Worm (Caenorhabditis elegans) whole organism, midembryonic: Measurements from ENCODE around the gene Y53G8AR.9.

Experiments used
- T22C8.4 ChIP-seq: fragments of 200-800 bp; sonication (Bioruptor generic); IDR thresholded peaks from 2 replicates; pipeline ENCODE4 v1.3.6; 2022; ENCODE audit warnings: missing genetic modification characterization, missing compliant biosample characterization
- cog-1 ChIP-seq: sonication (generic microtip); optimal IDR thresholded peaks from 2 replicates; lab custom pipeline; 2016; ENCODE audit warnings: missing genetic modification characterization, missing compliant biosample characterization
- flt-1 ChIP-seq: fragments of 200-800 bp; sonication (Bioruptor generic); IDR thresholded peaks from 2 replicates; pipeline ENCODE4 v1.3.6; 2022; ENCODE audit warnings: missing genetic modification characterization, missing compliant biosample characterization
- klf-2 ChIP-seq: fragments of 200-800 bp; sonication (Bioruptor generic); conservative IDR thresholded peaks from 2 replicates; pipeline ENCODE4 v1.3.6; 2022; ENCODE audit warnings: missing genetic modification reagents, missing genetic modification characterization, missing compliant biosample characterization
- med-1 ChIP-seq: sonication (generic microtip); optimal IDR thresholded peaks from 2 replicates; lab custom pipeline; 2017; ENCODE audit warnings: missing genetic modification characterization, mild to moderate bottlenecking, missing compliant biosample characterization, antibody characterized with exemption, missing genetic modification reagents; ENCODE audit not compliant: insufficient read depth
- ref-1 ChIP-seq: fragments of 200-800 bp; sonication (Bioruptor generic); conservative IDR thresholded peaks from 2 replicates; pipeline ENCODE4 v1.3.6; 2022; ENCODE audit warnings: missing genetic modification reagents, missing genetic modification characterization, missing compliant biosample characterization
- tab-1 ChIP-seq: fragments of 200-800 bp; sonication (Bioruptor generic); IDR thresholded peaks from 2 replicates; pipeline ENCODE4 v1.3.6; 2022; ENCODE audit warnings: missing genetic modification characterization, missing compliant biosample characterization
- ztf-23 ChIP-seq: fragments of 200-800 bp; sonication (Bioruptor generic); IDR thresholded peaks from 2 replicates; pipeline ENCODE4 v1.3.6; 2022; ENCODE audit warnings: missing genetic modification reagents, missing genetic modification characterization, missing compliant biosample characterization
- ztf-29 ChIP-seq: fragments of 200-800 bp; sonication (Bioruptor generic); IDR thresholded peaks from 2 replicates; pipeline ENCODE4 v1.3.6; 2022; ENCODE audit warnings: missing genetic modification reagents, missing genetic modification characterization, missing compliant biosample characterization

The Y53G8AR.9 gene

DNA sequence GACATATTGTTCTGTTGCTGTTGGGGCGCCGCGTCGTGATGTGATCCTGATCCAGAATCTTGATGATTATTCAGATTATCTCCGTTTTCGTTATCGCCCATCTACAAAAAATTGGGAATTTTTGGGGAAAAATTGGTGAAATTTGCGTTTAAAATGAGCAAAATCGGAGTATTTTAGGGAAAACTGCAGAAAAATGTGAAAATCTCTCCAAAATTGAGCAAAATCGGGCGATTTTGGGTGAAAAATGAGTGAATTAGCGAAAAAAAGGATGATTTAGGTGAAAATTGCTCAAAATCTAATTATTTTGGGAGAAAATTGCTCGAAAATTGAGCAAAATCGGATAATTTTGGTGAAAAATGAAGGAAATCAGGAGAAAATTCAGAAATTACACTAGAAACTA is at the start of gene Y53G8AR.9:
Gene Y53G8AR.9, minus strand, starts transcription at position 101 of the 400 bp plus-strand sequence.
- TF ChIP-seq med-1 (GFP tag; lab: Kevin White, UChicago) (no peak), flt-1 (GFP tag; lab: Robert Waterston, UW) (no peak), ztf-29 (GFP tag; lab: Robert Waterston, UW) (no peak), ref-1 (GFP tag; lab: Robert Waterston, UW) (no peak), klf-2 (GFP tag; lab: Robert Waterston, UW) (no peak), cog-1 (tag; lab: Kevin White, UChicago) (no peak), tab-1 (no peak)

DNA sequence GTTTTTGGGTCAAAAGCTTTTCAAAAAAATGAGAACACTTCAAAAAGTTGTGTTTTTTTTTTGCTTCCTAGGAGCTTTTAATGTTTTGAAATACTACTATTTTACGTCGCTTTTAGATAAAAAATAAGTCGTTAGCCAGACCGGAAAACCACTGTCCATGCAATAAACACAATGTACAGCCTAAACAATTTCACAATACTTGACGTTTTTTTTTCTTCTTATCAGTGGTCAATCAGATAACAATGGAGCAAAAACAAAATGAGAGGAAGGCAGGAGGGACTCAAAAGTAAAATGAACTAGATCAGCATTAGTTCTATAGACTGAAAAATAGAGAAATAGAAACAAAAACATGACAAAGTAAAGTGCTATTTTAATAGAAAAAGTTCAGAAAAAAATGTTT is 49.7 kb upstream of the Y53G8AR.9 start:
- TF ChIP-seq ref-1 (GFP tag; lab: Robert Waterston, UW) (no peak), med-1 (GFP tag; lab: Kevin White, UChicago) (no peak), tab-1 (no peak)

DNA sequence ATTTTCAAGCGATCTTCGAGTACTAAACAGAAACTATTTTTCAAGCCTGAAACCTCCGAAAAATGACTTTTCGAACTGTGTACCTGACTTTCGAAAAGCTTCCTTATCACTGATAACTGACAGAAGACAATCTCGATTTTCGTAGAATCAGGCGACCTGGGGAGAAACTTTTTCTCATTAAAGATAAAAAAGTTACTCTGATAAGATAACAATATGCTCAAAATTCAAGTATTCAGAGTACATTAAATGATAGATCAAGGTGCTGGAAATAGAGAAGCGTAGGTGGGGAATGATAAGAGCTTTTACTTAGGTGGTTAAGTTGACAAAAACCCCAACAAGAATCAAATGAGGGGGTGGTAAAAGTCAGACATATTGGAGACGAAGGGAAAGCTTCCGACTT is 49.0 kb upstream of the Y53G8AR.9 start, which contains the start of gene prk-2:
Gene prk-2, minus strand, starts transcription at position 156 of the 400 bp plus-strand sequence.
- TF ChIP-seq ztf-29 (GFP tag; lab: Robert Waterston, UW) (no peak), med-1 (GFP tag; lab: Kevin White, UChicago) (no peak), cog-1 (tag; lab: Kevin White, UChicago) (no peak), ref-1 (GFP tag; lab: Robert Waterston, UW) (no peak), klf-2 (GFP tag; lab: Robert Waterston, UW) (no peak), T22C8.4 (no peak), flt-1 (GFP tag; lab: Robert Waterston, UW) (no peak), ztf-23 (no peak), tab-1 (no peak)

DNA sequence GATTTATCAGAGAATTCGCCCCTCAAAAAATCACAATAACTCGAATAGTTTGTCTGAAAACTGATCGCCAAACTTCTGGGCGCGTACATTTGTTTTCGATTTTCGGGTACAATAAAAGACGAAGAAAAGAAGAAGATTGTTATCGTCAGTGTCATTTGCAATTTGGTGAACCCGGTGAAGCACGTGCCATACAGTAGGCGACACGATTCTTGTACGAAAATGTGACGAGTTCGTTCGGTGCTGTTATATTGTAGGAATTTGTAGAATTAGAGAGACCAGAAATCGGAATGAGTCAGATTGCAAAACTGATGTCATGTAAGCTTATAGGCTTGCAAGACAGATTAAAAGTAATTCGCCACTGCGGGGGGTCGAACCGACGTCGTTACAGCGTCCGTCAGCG is 46.7 kb upstream of the Y53G8AR.9 start:
- TF ChIP-seq flt-1 (GFP tag; lab: Robert Waterston, UW): no peak
- no peak for TF ChIP-seq ztf-23
- TF ChIP-seq ref-1 (GFP tag; lab: Robert Waterston, UW): no peak
- no peak for TF ChIP-seq ztf-29 (GFP tag; lab: Robert Waterston, UW)
- TF ChIP-seq med-1 (GFP tag; lab: Kevin White, UChicago): no peak
- TF ChIP-seq tab-1: no peak
- TF ChIP-seq cog-1 (tag; lab: Kevin White, UChicago): no peak
- no peak for TF ChIP-seq T22C8.4

DNA sequence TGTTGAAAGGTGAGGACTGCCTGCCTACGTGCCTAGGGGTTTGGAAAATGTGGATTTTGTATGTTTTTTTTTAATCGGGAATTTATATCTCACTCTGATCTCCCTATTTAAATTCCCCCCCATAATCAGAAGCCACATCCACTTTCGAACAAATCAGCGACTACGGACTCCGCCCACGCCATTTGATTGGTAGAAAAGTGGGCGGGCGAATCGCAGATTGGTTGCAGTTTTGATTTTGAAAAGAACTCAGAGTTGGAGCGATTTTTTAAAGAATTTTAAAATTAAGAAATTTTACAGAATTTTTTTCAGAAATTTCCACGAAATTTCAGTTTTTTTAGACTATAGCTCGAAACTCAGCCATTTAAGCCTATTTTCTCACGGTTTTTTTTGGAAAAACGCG is 39.0 kb upstream of the Y53G8AR.9 start:
- TF ChIP-seq ztf-29 (GFP tag; lab: Robert Waterston, UW) (no peak), T22C8.4 (no peak), cog-1 (tag; lab: Kevin White, UChicago) (no peak), ztf-23 (no peak), klf-2 (GFP tag; lab: Robert Waterston, UW) (no peak)

DNA sequence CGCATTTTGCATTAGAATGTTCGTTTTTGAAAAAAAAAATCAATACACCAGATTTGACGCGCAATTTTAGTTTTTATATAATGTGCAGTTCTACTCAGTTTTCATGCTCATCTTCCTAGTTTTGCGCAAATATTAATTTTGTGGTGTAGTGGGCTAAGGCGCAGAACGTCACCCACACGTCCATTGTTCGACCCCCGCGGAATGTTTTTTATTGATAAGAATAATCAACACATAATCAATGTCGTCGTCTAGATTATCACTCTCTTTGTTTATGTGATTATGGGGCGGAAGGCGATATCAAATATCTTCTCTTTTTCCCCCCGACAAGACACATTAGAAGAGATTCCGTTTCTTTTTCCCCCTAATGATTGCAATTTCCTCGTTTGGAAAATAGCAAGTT is 34.7 kb upstream of the Y53G8AR.9 start:
- TF ChIP-seq klf-2 (GFP tag; lab: Robert Waterston, UW): no peak
- TF ChIP-seq cog-1 (tag; lab: Kevin White, UChicago): no peak
- TF ChIP-seq tab-1: no peak
- TF ChIP-seq T22C8.4: no peak
- TF ChIP-seq ref-1 (GFP tag; lab: Robert Waterston, UW): no peak
- TF ChIP-seq ztf-29 (GFP tag; lab: Robert Waterston, UW): no peak
- no peak for TF ChIP-seq flt-1 (GFP tag; lab: Robert Waterston, UW)
- TF ChIP-seq med-1 (GFP tag; lab: Kevin White, UChicago): no peak
- no peak for TF ChIP-seq ztf-23

DNA sequence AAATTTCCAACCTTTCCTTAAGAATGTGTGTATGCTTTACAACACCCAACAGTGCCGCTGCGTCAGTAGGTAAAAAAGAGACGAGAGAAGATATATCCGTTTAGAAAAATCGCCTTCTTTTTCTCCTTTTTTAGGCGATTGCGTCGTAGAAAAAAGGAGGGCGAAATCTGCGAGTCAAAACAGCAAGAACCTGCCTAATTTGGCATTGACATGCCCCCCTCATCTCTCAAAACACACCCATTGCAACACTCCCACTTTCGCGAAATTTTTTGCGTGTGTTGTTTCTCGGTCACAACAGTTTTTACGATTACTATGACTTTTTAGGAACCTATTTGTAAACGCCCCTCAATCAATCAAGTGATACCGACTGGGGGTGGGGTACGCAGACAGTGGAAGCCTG is 30.6 kb upstream of the Y53G8AR.9 start:
- TF ChIP-seq ref-1 (GFP tag; lab: Robert Waterston, UW) (no peak), T22C8.4 (no peak)

DNA sequence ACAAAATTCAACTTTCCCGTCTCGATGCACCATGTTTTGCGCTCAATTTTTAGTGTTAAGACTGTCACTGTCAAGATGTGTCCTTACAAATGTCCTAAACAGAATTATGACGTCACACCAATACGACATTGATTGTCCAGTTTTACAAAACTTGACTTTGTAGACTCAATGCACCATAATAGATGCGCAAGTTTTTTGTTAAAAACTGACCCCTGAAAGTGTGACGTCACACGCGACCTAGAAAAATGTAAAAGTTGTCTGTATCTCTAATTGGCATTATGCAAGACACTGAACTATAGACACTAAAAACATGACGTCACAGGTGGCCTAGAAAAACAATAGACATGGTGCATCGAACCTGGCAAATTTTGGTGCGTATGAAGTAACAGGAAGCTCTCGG is 30.0 kb upstream of the Y53G8AR.9 start:
- TF ChIP-seq tab-1 (no peak), flt-1 (GFP tag; lab: Robert Waterston, UW) (no peak), cog-1 (tag; lab: Kevin White, UChicago) (no peak), ztf-23 (no peak), klf-2 (GFP tag; lab: Robert Waterston, UW) (no peak), ztf-29 (GFP tag; lab: Robert Waterston, UW) (no peak), med-1 (GFP tag; lab: Kevin White, UChicago) (no peak), ref-1 (GFP tag; lab: Robert Waterston, UW) (no peak), T22C8.4 (no peak)

DNA sequence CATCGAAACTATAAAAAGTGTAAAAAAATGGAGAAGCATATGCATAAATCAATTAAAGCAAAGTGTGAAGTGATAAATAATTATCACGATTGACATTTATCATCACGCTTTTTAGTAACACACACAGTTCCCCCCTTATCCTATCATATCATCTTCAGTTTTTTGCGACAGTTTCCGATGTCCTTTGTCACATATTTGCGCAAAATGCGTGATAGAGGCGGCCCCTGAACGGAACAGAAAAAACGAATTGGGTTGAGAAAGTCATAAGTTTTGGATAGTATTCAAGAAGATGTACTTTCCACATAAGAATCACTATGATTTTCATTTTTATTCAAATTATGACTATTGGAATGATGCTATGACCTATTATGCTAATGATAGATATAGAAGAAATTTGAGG is 28.0 kb upstream of the Y53G8AR.9 start:
- no peak for TF ChIP-seq ztf-23
- no peak for TF ChIP-seq ref-1 (GFP tag; lab: Robert Waterston, UW)
- TF ChIP-seq med-1 (GFP tag; lab: Kevin White, UChicago): no peak
- no peak for TF ChIP-seq T22C8.4
- TF ChIP-seq flt-1 (GFP tag; lab: Robert Waterston, UW): no peak
- no peak for TF ChIP-seq klf-2 (GFP tag; lab: Robert Waterston, UW)
- TF ChIP-seq ztf-29 (GFP tag; lab: Robert Waterston, UW): no peak
- TF ChIP-seq tab-1: no peak
- TF ChIP-seq cog-1 (tag; lab: Kevin White, UChicago): no peak

DNA sequence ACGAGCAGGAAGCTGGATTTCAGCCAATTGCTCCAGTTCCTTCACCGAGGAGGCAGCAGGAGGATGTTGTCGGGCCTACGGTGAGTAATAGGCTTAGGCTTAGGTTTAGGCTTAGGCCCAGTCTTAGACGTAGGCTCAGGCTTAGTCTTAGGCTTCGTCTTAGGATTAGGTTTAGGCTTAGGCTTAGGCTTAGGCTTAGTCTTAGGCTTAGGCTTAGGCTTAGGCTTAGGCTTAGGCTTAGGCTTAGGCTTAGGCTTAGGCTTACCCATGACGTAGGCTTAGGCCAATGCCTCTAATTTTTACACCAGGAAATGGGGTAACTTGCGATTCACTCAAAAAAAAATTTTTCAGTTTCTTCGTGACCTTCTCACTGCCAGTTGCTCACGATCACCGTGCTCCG is 25.6 kb upstream of the Y53G8AR.9 start:
- TF ChIP-seq ref-1 (GFP tag; lab: Robert Waterston, UW) (no peak), tab-1 (no peak), ztf-23 (no peak), ztf-29 (GFP tag; lab: Robert Waterston, UW) (peak; percentile 71; the same call in 1 of the 2 replicates), cog-1 (tag; lab: Kevin White, UChicago) (no peak), med-1 (GFP tag; lab: Kevin White, UChicago) (no peak)
